Worm (Caenorhabditis elegans): Measurements from ENCODE around the gene clec-172.

DNA sequence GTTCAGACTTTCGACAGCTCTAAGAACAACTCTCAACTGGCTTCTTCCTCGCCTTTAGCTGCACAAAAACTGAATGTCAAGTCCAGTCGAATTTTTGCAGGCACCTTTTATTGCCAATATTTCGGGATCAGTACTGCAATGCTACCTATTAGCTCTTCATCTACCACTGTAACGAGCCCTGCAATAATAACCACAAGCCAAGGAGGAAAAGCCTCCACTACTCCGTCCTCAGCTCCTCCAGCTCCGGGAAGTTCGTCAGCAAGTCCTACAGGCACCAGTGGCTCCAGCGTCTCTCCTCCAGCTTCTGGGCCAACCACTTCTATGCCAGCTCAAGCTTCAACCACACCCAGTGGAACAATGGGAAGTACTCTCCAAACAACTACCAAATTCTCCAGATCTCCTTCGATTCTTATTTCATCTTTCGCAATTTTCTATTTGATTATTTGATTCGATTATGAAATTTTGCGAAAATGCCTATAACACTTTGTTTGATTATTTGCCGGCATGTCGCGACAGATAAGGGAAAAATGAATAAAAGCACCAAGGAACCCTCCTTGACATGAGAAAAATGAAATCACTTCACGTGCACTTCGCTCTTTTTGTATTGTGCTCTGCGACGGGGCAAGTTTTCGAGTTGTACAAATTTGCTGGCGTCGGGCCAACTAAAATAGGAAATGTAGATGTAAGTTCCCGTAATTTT lies 38.7 kb upstream of the clec-172 start, which contains the start of gene C34H4.1:
- TF ChIP-seq ceh-19 (GFP tag; optimal IDR thresholded peaks at IDR 0.05) (no peak), elt-2 (tag; optimal IDR thresholded peaks at IDR 0.05) (no peak), sox-2 (GFP tag; IDR thresholded peaks at IDR 0.05) (no peak), ceh-22 (tag; optimal IDR thresholded peaks at IDR 0.05) (no peak), hlh-13 (GFP tag; optimal IDR thresholded peaks at IDR 0.05) (no peak)

Data from whole organism, late embryonic.